Worm (Caenorhabditis elegans) whole organism, L2 larva: ENCODE results near the gene F54B3.2.

Source experiments
- C34F6.9 ChIP-seq: fragments of 150-350 bp; optimal IDR thresholded peaks from 2 replicates; lab custom pipeline; 2014; ENCODE audit warnings: missing biosample characterization, missing genetic modification characterization
- F13H6.1 ChIP-seq: sonication (generic microtip); optimal IDR thresholded peaks from 2 replicates; lab custom pipeline; 2016; ENCODE audit warnings: missing genetic modification characterization, missing compliant biosample characterization
- R02D3.7 ChIP-seq: fragments of 150-350 bp; optimal IDR thresholded peaks from 2 replicates; lab custom pipeline; 2014; ENCODE audit warnings: missing biosample characterization, missing genetic modification characterization
- Y55F3AM.14 ChIP-seq: fragments of 200-800 bp; sonication (Bioruptor generic); optimal IDR thresholded peaks from 2 replicates; lab custom pipeline; 2018; ENCODE audit warnings: mild to moderate bottlenecking, missing genetic modification characterization, missing compliant biosample characterization
- ZK546.5 ChIP-seq: sonication (generic microtip); optimal IDR thresholded peaks from 2 replicates; lab custom pipeline; 2017; ENCODE audit warnings: missing biosample characterization, missing genetic modification characterization
- alr-1 ChIP-seq: fragments of 150-350 bp; optimal IDR thresholded peaks from 2 replicates; lab custom pipeline; 2014; ENCODE audit warnings: missing biosample characterization, missing genetic modification characterization
- aly-2 ChIP-seq: fragments of 150-350 bp; optimal IDR thresholded peaks from 2 replicates; lab custom pipeline; 2014; ENCODE audit warnings: missing biosample characterization, missing genetic modification characterization
- ama-1 ChIP-seq: fragments of 150-350 bp; optimal IDR thresholded peaks from 2 replicates; lab custom pipeline; 2018; ENCODE audit warnings: inconsistent platforms
- blmp-1 ChIP-seq: sonication (generic microtip); optimal IDR thresholded peaks from 2 replicates; lab custom pipeline; 2017; ENCODE audit warnings: missing genetic modification characterization, mild to moderate bottlenecking, missing compliant biosample characterization, antibody characterized with exemption, moderate library complexity; ENCODE audit not compliant: insufficient read depth
- ceh-16 ChIP-seq: fragments of 150-350 bp; optimal IDR thresholded peaks from 2 replicates; lab custom pipeline; 2014; ENCODE audit warnings: missing biosample characterization, missing genetic modification characterization
- ceh-82 ChIP-seq: fragments of 150-350 bp; optimal IDR thresholded peaks from 2 replicates; lab custom pipeline; 2014; ENCODE audit warnings: missing biosample characterization, missing genetic modification characterization
- crh-2 ChIP-seq: sonication (generic microtip); optimal IDR thresholded peaks from 2 replicates; lab custom pipeline; 2017; ENCODE audit warnings: missing biosample characterization, missing genetic modification characterization
- dmd-4 ChIP-seq: sonication (generic microtip); optimal IDR thresholded peaks from 2 replicates; lab custom pipeline; 2017; ENCODE audit warnings: missing biosample characterization, missing genetic modification characterization
- egl-27 ChIP-seq: sonication (generic microtip); optimal IDR thresholded peaks from 3 replicates; lab custom pipeline; 2017; ENCODE audit warnings: missing biosample characterization, missing genetic modification reagents, missing genetic modification characterization
- elt-1 ChIP-seq: fragments of 150-350 bp; optimal IDR thresholded peaks from 2 replicates; lab custom pipeline; 2014; ENCODE audit warnings: missing biosample characterization, missing genetic modification characterization
- elt-3 ChIP-seq: sonication (generic microtip); optimal IDR thresholded peaks from 2 replicates; lab custom pipeline; 2017; ENCODE audit warnings: missing biosample characterization, missing genetic modification characterization
- fos-1 ChIP-seq: fragments of 150-350 bp; optimal IDR thresholded peaks from 2 replicates; lab custom pipeline; 2014; ENCODE audit warnings: missing biosample characterization, missing genetic modification characterization
- gmeb-1 ChIP-seq: fragments of 150-350 bp; optimal IDR thresholded peaks from 2 replicates; lab custom pipeline; 2014; ENCODE audit warnings: missing biosample characterization, missing genetic modification characterization
- lin-11 ChIP-seq: fragments of 150-350 bp; sonication (generic microtip); optimal IDR thresholded peaks from 2 replicates; lab custom pipeline; 2014; ENCODE audit warnings: missing biosample characterization, missing genetic modification characterization, inconsistent platforms, mixed read lengths
- lin-13 ChIP-seq: fragments of 150-350 bp; optimal IDR thresholded peaks from 2 replicates; lab custom pipeline; 2014; ENCODE audit warnings: missing biosample characterization, missing genetic modification reagents, missing genetic modification characterization
- lin-39 ChIP-seq: fragments of 150-350 bp; optimal IDR thresholded peaks from 2 replicates; lab custom pipeline; 2014; ENCODE audit warnings: missing biosample characterization, missing genetic modification reagents, missing genetic modification characterization
- lsy-2 ChIP-seq, 2 experiments: fragments of 150-350 bp in 1 of 2; sonication (generic microtip) in 1 of 2; optimal IDR thresholded peaks; 2 replicates each; lab custom pipeline; 2014 to 2017; ENCODE audit warnings: missing biosample characterization in 2 of 2, missing genetic modification characterization in 2 of 2
- mab-5 ChIP-seq: fragments of 150-350 bp; optimal IDR thresholded peaks from 2 replicates; lab custom pipeline; 2014; ENCODE audit warnings: missing biosample characterization, missing genetic modification characterization
- mbf-1 ChIP-seq: sonication (generic microtip); optimal IDR thresholded peaks from 2 replicates; lab custom pipeline; 2017; ENCODE audit warnings: missing biosample characterization, missing genetic modification characterization
- mdl-1 ChIP-seq, 2 experiments: fragments of 150-350 bp in 1 of 2; sonication (generic microtip) in 1 of 2; optimal IDR thresholded peaks; 2 replicates each; lab custom pipeline; 2017; ENCODE audit warnings: missing biosample characterization in 2 of 2, missing genetic modification characterization in 2 of 2
- nhr-10 ChIP-seq: sonication (generic microtip); optimal IDR thresholded peaks from 2 replicates; lab custom pipeline; 2017; ENCODE audit warnings: missing biosample characterization, missing genetic modification characterization
- nhr-11 ChIP-seq: fragments of 150-350 bp; optimal IDR thresholded peaks from 2 replicates; lab custom pipeline; 2014; ENCODE audit warnings: missing biosample characterization, missing genetic modification characterization
- nhr-12 ChIP-seq: fragments of 150-350 bp; optimal IDR thresholded peaks from 2 replicates; lab custom pipeline; 2014; ENCODE audit warnings: missing biosample characterization, missing genetic modification characterization
- nhr-129 ChIP-seq: fragments of 150-350 bp; optimal IDR thresholded peaks from 2 replicates; lab custom pipeline; 2014; ENCODE audit warnings: missing biosample characterization, missing genetic modification characterization
- nhr-21 ChIP-seq: fragments of 150-350 bp; optimal IDR thresholded peaks from 2 replicates; lab custom pipeline; 2014; ENCODE audit warnings: missing biosample characterization, missing genetic modification characterization
- nhr-23 ChIP-seq: fragments of 150-350 bp; optimal IDR thresholded peaks from 2 replicates; lab custom pipeline; 2014; ENCODE audit warnings: missing biosample characterization, missing genetic modification reagents, missing genetic modification characterization
- nhr-237 ChIP-seq: fragments of 150-350 bp; optimal IDR thresholded peaks from 2 replicates; lab custom pipeline; 2014; ENCODE audit warnings: missing biosample characterization, missing genetic modification characterization
- nhr-25 ChIP-seq: fragments of 150-350 bp; sonication (generic microtip); optimal IDR thresholded peaks from 3 replicates; lab custom pipeline; 2014; ENCODE audit warnings: missing biosample characterization, missing genetic modification characterization
- nhr-6 ChIP-seq: fragments of 150-350 bp; optimal IDR thresholded peaks from 2 replicates; lab custom pipeline; 2014; ENCODE audit warnings: missing biosample characterization, missing genetic modification characterization
- nhr-77 ChIP-seq: fragments of 150-350 bp; optimal IDR thresholded peaks from 2 replicates; lab custom pipeline; 2014; ENCODE audit warnings: missing biosample characterization, missing genetic modification characterization
- peb-1 ChIP-seq: fragments of 150-350 bp; optimal IDR thresholded peaks from 2 replicates; lab custom pipeline; 2014; ENCODE audit warnings: missing biosample characterization, missing genetic modification characterization
- skn-1 ChIP-seq: sonication (generic microtip); optimal IDR thresholded peaks from 2 replicates; lab custom pipeline; 2017; ENCODE audit warnings: missing biosample characterization, missing genetic modification characterization
- sma-3 ChIP-seq: sonication (generic microtip); optimal IDR thresholded peaks from 2 replicates; lab custom pipeline; 2016; ENCODE audit warnings: missing genetic modification reagents, missing genetic modification characterization, missing compliant biosample characterization
- sma-9 ChIP-seq, 2 experiments: fragments of 150-350 bp in 1 of 2; sonication (generic microtip) in 1 of 2; optimal IDR thresholded peaks; 2 replicates each; lab custom pipeline; 2014 to 2016; ENCODE audit warnings: missing genetic modification characterization in 2 of 2, mild to moderate bottlenecking in 1 of 2, missing biosample characterization in 1 of 2, missing compliant biosample characterization in 1 of 2, missing genetic modification reagents in 1 of 2, moderate library complexity in 1 of 2
- snpc-4 ChIP-seq: fragments of 150-350 bp; optimal IDR thresholded peaks from 2 replicates; lab custom pipeline; 2014; ENCODE audit warnings: missing biosample characterization, missing genetic modification characterization
- unc-39 ChIP-seq: fragments of 150-350 bp; optimal IDR thresholded peaks from 2 replicates; lab custom pipeline; 2014; ENCODE audit warnings: missing biosample characterization, missing genetic modification characterization
- unc-55 ChIP-seq: fragments of 150-350 bp; sonication (generic microtip); optimal IDR thresholded peaks from 3 replicates; lab custom pipeline; 2014; ENCODE audit warnings: missing biosample characterization, missing genetic modification reagents, missing genetic modification characterization
- unc-62 ChIP-seq: fragments of 150-350 bp; optimal IDR thresholded peaks from 2 replicates; lab custom pipeline; 2014; ENCODE audit warnings: missing biosample characterization, missing genetic modification reagents, missing genetic modification characterization
- zag-1 ChIP-seq: fragments of 150-350 bp; optimal IDR thresholded peaks from 2 replicates; lab custom pipeline; 2014; ENCODE audit warnings: missing biosample characterization, missing genetic modification characterization
- ztf-1 ChIP-seq: fragments of 200-800 bp; sonication (Bioruptor generic); conservative IDR thresholded peaks from 2 replicates; pipeline ENCODE4 v1.3.6; 2022; ENCODE audit warnings: missing genetic modification characterization, missing compliant biosample characterization
- ztf-11 ChIP-seq: sonication (generic microtip); optimal IDR thresholded peaks from 2 replicates; lab custom pipeline; 2017; ENCODE audit warnings: missing biosample characterization, missing genetic modification characterization
- ztf-4 ChIP-seq: fragments of 150-350 bp; optimal IDR thresholded peaks from 2 replicates; lab custom pipeline; 2014; ENCODE audit warnings: missing biosample characterization, missing genetic modification characterization

F54B3.2 gene

DNA sequence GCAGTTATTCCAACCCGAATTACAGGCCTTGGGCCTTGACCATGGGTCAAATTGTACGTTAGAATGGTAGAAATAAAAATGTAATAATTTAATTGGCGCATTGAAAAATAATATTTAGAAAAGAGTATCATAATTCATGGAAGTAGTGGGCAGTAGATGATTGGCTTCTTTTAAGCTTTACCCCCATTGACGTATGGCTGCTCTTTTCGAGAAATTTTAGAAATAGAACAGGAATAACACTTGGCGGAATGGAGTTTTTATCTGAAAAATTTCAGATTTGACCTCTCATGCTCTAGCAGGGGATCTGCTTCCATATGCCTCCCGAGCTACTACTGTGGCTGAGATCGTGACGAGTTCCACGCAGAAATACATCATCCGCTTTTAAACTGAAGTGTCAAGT lies 38.8 kb upstream of the F54B3.2 start, which contains the start of gene gcy-4:
Gene gcy-4 (minus strand): TSS at position 101 of the 400 bp plus-strand sequence.
- no peak for TF ChIP-seq unc-39 (tag; lab: Kevin White, UChicago)
- TF ChIP-seq crh-2 (tag; lab: Kevin White, UChicago) = no peak
- no peak for TF ChIP-seq nhr-237
- TF ChIP-seq dmd-4 (tag; lab: Kevin White, UChicago) = no peak
- no peak for TF ChIP-seq nhr-11
- no peak for TF ChIP-seq nhr-10 (tag; lab: Kevin White, UChicago)
- TF ChIP-seq sma-9 (GFP tag; optimal IDR thresholded peaks at IDR 0.05; lab: Kevin White, UChicago) = no peak
- TF ChIP-seq sma-9 (tag; optimal IDR thresholded peaks at IDR 0.05; lab: Kevin White, UChicago) = no peak
- no peak for TF ChIP-seq Y55F3AM.14 (GFP tag; lab: Kevin White, UChicago)
- no peak for TF ChIP-seq nhr-25
- no peak for TF ChIP-seq zag-1 (tag; lab: Kevin White, UChicago)
- TF ChIP-seq mab-5 (tag; lab: Kevin White, UChicago) = no peak
- TF ChIP-seq sma-3 (GFP tag; lab: Kevin White, UChicago) = no peak
- no peak for TF ChIP-seq unc-55 (GFP tag; lab: Kevin White, UChicago)
- TF ChIP-seq nhr-23 (tag; lab: Kevin White, UChicago) = no peak
- no peak for TF ChIP-seq mbf-1

DNA sequence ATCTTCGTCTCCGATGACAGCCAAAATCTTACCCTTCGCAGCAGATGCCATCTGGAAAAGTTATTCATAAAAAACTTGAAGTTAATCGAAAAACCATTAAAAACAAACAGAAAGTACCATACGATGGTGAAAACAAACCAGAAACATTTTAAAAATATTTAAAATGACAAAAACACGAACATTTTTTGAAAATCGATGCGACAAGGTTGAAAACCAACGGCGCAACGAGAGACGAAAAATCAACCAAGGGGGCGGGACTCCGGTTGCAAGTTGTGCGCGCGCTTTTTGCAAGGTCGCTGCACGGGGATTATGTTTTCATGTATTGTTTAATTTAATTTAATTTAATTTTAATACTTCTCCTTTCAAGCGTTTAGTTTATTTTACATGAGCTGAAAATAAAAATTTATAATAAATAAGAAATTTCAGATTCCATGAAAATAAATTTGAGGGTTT lies 33.7 kb upstream of the F54B3.2 start, which contains the start of gene vha-9:
Gene vha-9 (minus strand): TSS at position 51 of the 453 bp plus-strand sequence.
- TF ChIP-seq nhr-25 (no peak), C34F6.9 (tag; lab: Kevin White, UChicago) (peak; percentile 71), lin-13 (peak; percentile 79), zag-1 (tag; lab: Kevin White, UChicago) (no peak), fos-1 (peak; percentile 38), nhr-6 (tag; lab: Kevin White, UChicago) (no peak), mab-5 (tag; lab: Kevin White, UChicago) (peak; percentile 9), Y55F3AM.14 (GFP tag; lab: Kevin White, UChicago) (no peak), skn-1 (tag; lab: Kevin White, UChicago) (peak; percentile 51), gmeb-1 (tag; lab: Kevin White, UChicago) (peak; percentile 81), egl-27 (tag; lab: Kevin White, UChicago) (no peak), nhr-21 (tag; lab: Kevin White, UChicago) (peak; percentile 36), mdl-1 (tag; optimal IDR thresholded peaks at IDR 0.05; lab: Kevin White, UChicago) (no peak), sma-3 (GFP tag; lab: Kevin White, UChicago) (peak; percentile 76), ZK546.5 (tag; lab: Kevin White, UChicago) (no peak), alr-1 (tag; lab: Kevin White, UChicago) (no peak), ceh-16 (tag; lab: Kevin White, UChicago) (no peak), lin-11 (peak; percentile 83), elt-1 (tag; lab: Kevin White, UChicago) (no peak), nhr-23 (tag; lab: Kevin White, UChicago) (no peak), nhr-129 (tag; lab: Kevin White, UChicago) (peak; percentile 40), nhr-11 (no peak), lsy-2 (tag; optimal IDR thresholded peaks at IDR 0.05; lab: Kevin White, UChicago) (peak; percentile 13 to 76), unc-55 (GFP tag; lab: Kevin White, UChicago) (peak; percentile 86), nhr-77 (tag; lab: Kevin White, UChicago) (no peak), unc-39 (tag; lab: Kevin White, UChicago) (no peak), snpc-4 (tag; lab: Kevin White, UChicago) (peak; percentile 39), ztf-11 (tag; lab: Kevin White, UChicago) (no peak), nhr-10 (tag; lab: Kevin White, UChicago) (no peak), peb-1 (tag; lab: Kevin White, UChicago) (no peak), mbf-1 (no peak), unc-62 (GFP tag; lab: Kevin White, UChicago) (no peak), elt-3 (tag; lab: Kevin White, UChicago) (no peak), nhr-237 (no peak), F13H6.1 (tag; lab: Kevin White, UChicago) (peak; percentile 77), sma-9 (GFP tag; optimal IDR thresholded peaks at IDR 0.05; lab: Kevin White, UChicago) (peak; percentile 80), sma-9 (tag; optimal IDR thresholded peaks at IDR 0.05; lab: Kevin White, UChicago) (no peak), ceh-82 (tag; lab: Kevin White, UChicago) (no peak), ama-1 (lab: Kevin White, UChicago) (peak; percentile 44), blmp-1 (tag; lab: Kevin White, UChicago) (peak; percentile 38), R02D3.7 (tag; lab: Kevin White, UChicago) (no peak), ztf-4 (tag; lab: Kevin White, UChicago) (peak; percentile 63), aly-2 (no peak), lin-39 (tag; lab: Kevin White, UChicago) (no peak), nhr-12 (tag; lab: Kevin White, UChicago) (no peak), crh-2 (tag; lab: Kevin White, UChicago) (peak; percentile 69), ztf-1 (GFP tag; lab: Robert Waterston, UW) (no peak)
